Worm (Caenorhabditis elegans) whole organism, L2 larva: ENCODE data around the gene T07C12.10.

Source experiments
- C34F6.9 ChIP-seq: fragments of 150-350 bp; optimal IDR thresholded peaks from 2 replicates; lab custom pipeline; 2014; ENCODE audit warnings: missing biosample characterization, missing genetic modification characterization
- R02D3.7 ChIP-seq: fragments of 150-350 bp; optimal IDR thresholded peaks from 2 replicates; lab custom pipeline; 2014; ENCODE audit warnings: missing biosample characterization, missing genetic modification characterization
- Y55F3AM.14 ChIP-seq: fragments of 200-800 bp; sonication (Bioruptor generic); optimal IDR thresholded peaks from 2 replicates; lab custom pipeline; 2018; ENCODE audit warnings: mild to moderate bottlenecking, missing genetic modification characterization, missing compliant biosample characterization
- ZK546.5 ChIP-seq: sonication (generic microtip); optimal IDR thresholded peaks from 2 replicates; lab custom pipeline; 2017; ENCODE audit warnings: missing biosample characterization, missing genetic modification characterization
- alr-1 ChIP-seq: fragments of 150-350 bp; optimal IDR thresholded peaks from 2 replicates; lab custom pipeline; 2014; ENCODE audit warnings: missing biosample characterization, missing genetic modification characterization
- aly-2 ChIP-seq: fragments of 150-350 bp; optimal IDR thresholded peaks from 2 replicates; lab custom pipeline; 2014; ENCODE audit warnings: missing biosample characterization, missing genetic modification characterization
- ama-1 ChIP-seq: fragments of 150-350 bp; optimal IDR thresholded peaks from 2 replicates; lab custom pipeline; 2018; ENCODE audit warnings: inconsistent platforms
- blmp-1 ChIP-seq: sonication (generic microtip); optimal IDR thresholded peaks from 2 replicates; lab custom pipeline; 2017; ENCODE audit warnings: missing genetic modification characterization, mild to moderate bottlenecking, missing compliant biosample characterization, antibody characterized with exemption, moderate library complexity; ENCODE audit not compliant: insufficient read depth
- dmd-4 ChIP-seq: sonication (generic microtip); optimal IDR thresholded peaks from 2 replicates; lab custom pipeline; 2017; ENCODE audit warnings: missing biosample characterization, missing genetic modification characterization
- egl-27 ChIP-seq: sonication (generic microtip); optimal IDR thresholded peaks from 3 replicates; lab custom pipeline; 2017; ENCODE audit warnings: missing biosample characterization, missing genetic modification reagents, missing genetic modification characterization
- elt-1 ChIP-seq: fragments of 150-350 bp; optimal IDR thresholded peaks from 2 replicates; lab custom pipeline; 2014; ENCODE audit warnings: missing biosample characterization, missing genetic modification characterization
- elt-3 ChIP-seq: sonication (generic microtip); optimal IDR thresholded peaks from 2 replicates; lab custom pipeline; 2017; ENCODE audit warnings: missing biosample characterization, missing genetic modification characterization
- fos-1 ChIP-seq: fragments of 150-350 bp; optimal IDR thresholded peaks from 2 replicates; lab custom pipeline; 2014; ENCODE audit warnings: missing biosample characterization, missing genetic modification characterization
- gmeb-1 ChIP-seq: fragments of 150-350 bp; optimal IDR thresholded peaks from 2 replicates; lab custom pipeline; 2014; ENCODE audit warnings: missing biosample characterization, missing genetic modification characterization
- lin-11 ChIP-seq: fragments of 150-350 bp; sonication (generic microtip); optimal IDR thresholded peaks from 2 replicates; lab custom pipeline; 2014; ENCODE audit warnings: missing biosample characterization, missing genetic modification characterization, inconsistent platforms, mixed read lengths
- lin-13 ChIP-seq: fragments of 150-350 bp; optimal IDR thresholded peaks from 2 replicates; lab custom pipeline; 2014; ENCODE audit warnings: missing biosample characterization, missing genetic modification reagents, missing genetic modification characterization
- lsy-2 ChIP-seq, 2 experiments: fragments of 150-350 bp in 1 of 2; sonication (generic microtip) in 1 of 2; optimal IDR thresholded peaks; 2 replicates each; lab custom pipeline; 2014 to 2017; ENCODE audit warnings: missing biosample characterization in 2 of 2, missing genetic modification characterization in 2 of 2
- mdl-1 ChIP-seq, 2 experiments: fragments of 150-350 bp in 1 of 2; sonication (generic microtip) in 1 of 2; optimal IDR thresholded peaks; 2 replicates each; lab custom pipeline; 2017; ENCODE audit warnings: missing biosample characterization in 2 of 2, missing genetic modification characterization in 2 of 2
- nhr-10 ChIP-seq: sonication (generic microtip); optimal IDR thresholded peaks from 2 replicates; lab custom pipeline; 2017; ENCODE audit warnings: missing biosample characterization, missing genetic modification characterization
- nhr-12 ChIP-seq: fragments of 150-350 bp; optimal IDR thresholded peaks from 2 replicates; lab custom pipeline; 2014; ENCODE audit warnings: missing biosample characterization, missing genetic modification characterization
- nhr-129 ChIP-seq: fragments of 150-350 bp; optimal IDR thresholded peaks from 2 replicates; lab custom pipeline; 2014; ENCODE audit warnings: missing biosample characterization, missing genetic modification characterization
- nhr-21 ChIP-seq: fragments of 150-350 bp; optimal IDR thresholded peaks from 2 replicates; lab custom pipeline; 2014; ENCODE audit warnings: missing biosample characterization, missing genetic modification characterization
- nhr-25 ChIP-seq: fragments of 150-350 bp; sonication (generic microtip); optimal IDR thresholded peaks from 3 replicates; lab custom pipeline; 2014; ENCODE audit warnings: missing biosample characterization, missing genetic modification characterization
- nhr-6 ChIP-seq: fragments of 150-350 bp; optimal IDR thresholded peaks from 2 replicates; lab custom pipeline; 2014; ENCODE audit warnings: missing biosample characterization, missing genetic modification characterization
- peb-1 ChIP-seq: fragments of 150-350 bp; optimal IDR thresholded peaks from 2 replicates; lab custom pipeline; 2014; ENCODE audit warnings: missing biosample characterization, missing genetic modification characterization
- sem-4 ChIP-seq: fragments of 150-350 bp; optimal IDR thresholded peaks from 2 replicates; lab custom pipeline; 2014; ENCODE audit warnings: missing biosample characterization, missing genetic modification reagents, missing genetic modification characterization
- skn-1 ChIP-seq: sonication (generic microtip); optimal IDR thresholded peaks from 2 replicates; lab custom pipeline; 2017; ENCODE audit warnings: missing biosample characterization, missing genetic modification characterization
- sma-3 ChIP-seq: sonication (generic microtip); optimal IDR thresholded peaks from 2 replicates; lab custom pipeline; 2016; ENCODE audit warnings: missing genetic modification reagents, missing genetic modification characterization, missing compliant biosample characterization
- sma-9 ChIP-seq, 2 experiments: fragments of 150-350 bp in 1 of 2; sonication (generic microtip) in 1 of 2; optimal IDR thresholded peaks; 2 replicates each; lab custom pipeline; 2014 to 2016; ENCODE audit warnings: missing genetic modification characterization in 2 of 2, mild to moderate bottlenecking in 1 of 2, missing biosample characterization in 1 of 2, missing compliant biosample characterization in 1 of 2, missing genetic modification reagents in 1 of 2, moderate library complexity in 1 of 2
- snpc-4 ChIP-seq: fragments of 150-350 bp; optimal IDR thresholded peaks from 2 replicates; lab custom pipeline; 2014; ENCODE audit warnings: missing biosample characterization, missing genetic modification characterization
- unc-39 ChIP-seq: fragments of 150-350 bp; optimal IDR thresholded peaks from 2 replicates; lab custom pipeline; 2014; ENCODE audit warnings: missing biosample characterization, missing genetic modification characterization
- unc-55 ChIP-seq: fragments of 150-350 bp; sonication (generic microtip); optimal IDR thresholded peaks from 3 replicates; lab custom pipeline; 2014; ENCODE audit warnings: missing biosample characterization, missing genetic modification reagents, missing genetic modification characterization
- unc-62 ChIP-seq: fragments of 150-350 bp; optimal IDR thresholded peaks from 2 replicates; lab custom pipeline; 2014; ENCODE audit warnings: missing biosample characterization, missing genetic modification reagents, missing genetic modification characterization
- zag-1 ChIP-seq: fragments of 150-350 bp; optimal IDR thresholded peaks from 2 replicates; lab custom pipeline; 2014; ENCODE audit warnings: missing biosample characterization, missing genetic modification characterization

The T07C12.10 gene

DNA sequence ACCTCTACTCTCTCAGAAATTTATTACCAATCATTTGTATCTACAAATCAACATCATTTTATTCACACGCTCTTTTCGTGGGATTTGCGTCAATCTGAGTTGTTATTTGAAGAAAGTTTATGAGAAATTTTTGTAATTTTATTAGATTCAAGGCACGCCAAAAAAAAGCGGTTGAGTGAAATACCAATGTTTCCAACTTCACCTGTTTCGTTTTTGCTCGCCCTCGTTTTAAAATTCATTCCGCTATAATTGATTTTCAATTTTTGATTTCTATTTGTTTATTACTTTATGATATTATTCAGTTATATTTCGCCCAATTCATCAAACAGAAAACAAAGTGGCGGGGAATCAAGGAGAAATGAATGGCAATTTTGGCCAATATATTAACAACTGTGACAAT lies 40.5 kb upstream of the T07C12.10 start, which contains the start of gene K08H10.10:
Gene K08H10.10, plus strand, starts transcription at position 301 of the 400 bp plus-strand sequence.
- TF ChIP-seq elt-3 (tag; lab: Kevin White, UChicago) (no peak), unc-39 (no peak), sem-4 (tag; lab: Kevin White, UChicago) (no peak), gmeb-1 (tag; lab: Kevin White, UChicago) (no peak), nhr-25 (tag; lab: Kevin White, UChicago) (no peak), mdl-1 (tag; optimal IDR thresholded peaks at IDR 0.05; lab: Kevin White, UChicago) (no peak), nhr-10 (no peak), lsy-2 (tag; optimal IDR thresholded peaks at IDR 0.05; lab: Kevin White, UChicago) (no peak), zag-1 (no peak), alr-1 (no peak), elt-1 (tag; lab: Kevin White, UChicago) (no peak), snpc-4 (no peak), egl-27 (tag; lab: Kevin White, UChicago) (no peak), peb-1 (tag; lab: Kevin White, UChicago) (no peak), Y55F3AM.14 (GFP tag; lab: Kevin White, UChicago) (no peak), sma-3 (GFP tag; lab: Kevin White, UChicago) (no peak), C34F6.9 (tag; lab: Kevin White, UChicago) (no peak), sma-9 (GFP tag; optimal IDR thresholded peaks at IDR 0.05; lab: Kevin White, UChicago) (no peak), sma-9 (tag; optimal IDR thresholded peaks at IDR 0.05; lab: Kevin White, UChicago) (no peak), R02D3.7 (no peak), nhr-129 (tag; lab: Kevin White, UChicago) (no peak)

DNA sequence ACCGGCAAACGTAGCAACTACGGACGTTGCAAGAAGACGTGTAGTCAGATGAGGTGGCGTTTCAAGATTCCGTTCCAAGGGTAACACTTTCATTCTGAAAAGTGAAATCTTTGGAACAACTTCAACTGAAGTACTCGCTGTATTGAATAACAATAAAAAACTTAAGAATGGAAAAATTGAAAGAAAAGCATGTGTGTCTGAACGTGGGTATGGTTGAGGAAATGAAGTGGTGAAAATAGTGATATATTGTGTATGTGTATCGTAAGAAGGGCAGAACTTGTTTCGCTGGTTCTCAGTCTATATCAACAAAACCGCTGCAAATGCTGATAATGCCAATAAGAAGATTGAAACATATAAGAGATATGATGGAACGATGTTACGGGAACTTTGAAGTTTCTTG lies 35.5 kb upstream of the T07C12.10 start, which contains the start of gene K08H10.6:
Gene K08H10.6, minus strand, starts transcription at position 101 of the 400 bp plus-strand sequence.
- TF ChIP-seq nhr-21 (tag; lab: Kevin White, UChicago) (no peak), dmd-4 (no peak), ZK546.5 (no peak), blmp-1 (tag; lab: Kevin White, UChicago) (no peak), gmeb-1 (tag; lab: Kevin White, UChicago) (no peak), elt-3 (tag; lab: Kevin White, UChicago) (no peak), skn-1 (tag; lab: Kevin White, UChicago) (no peak), ama-1 (lab: Kevin White, UChicago) (no peak), elt-1 (tag; lab: Kevin White, UChicago) (no peak), lin-13 (no peak), unc-62 (no peak), lin-11 (tag; lab: Kevin White, UChicago) (no peak), fos-1 (tag; lab: Kevin White, UChicago) (no peak)

DNA sequence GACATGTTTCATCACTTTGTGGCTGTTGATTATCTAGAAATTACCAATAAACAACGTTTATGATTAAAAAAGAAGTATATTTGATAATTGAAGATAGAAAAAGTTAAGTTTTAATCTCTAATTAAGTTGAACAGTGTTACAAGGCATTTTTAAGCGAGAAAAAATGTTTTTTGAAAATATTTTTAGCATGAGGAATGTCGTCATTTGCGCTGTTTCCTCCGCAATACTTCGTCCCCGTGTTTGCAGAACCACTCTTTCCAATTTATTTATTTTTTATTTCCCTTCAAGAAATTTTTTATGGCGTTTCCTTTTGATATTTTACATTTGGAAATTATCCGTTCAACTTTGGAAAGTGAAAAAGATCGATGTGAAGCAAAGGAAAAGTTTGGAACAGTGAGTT lies 31.3 kb upstream of the T07C12.10 start, which contains the start of the genes rde-1 and trpp-6:
Gene rde-1, minus strand, starts transcription at position 33 of the 400 bp plus-strand sequence.
Gene trpp-6, plus strand, starts transcription at position 286 of the 400 bp plus-strand sequence.
- TF ChIP-seq ama-1 (lab: Kevin White, UChicago) (no peak), nhr-6 (no peak), gmeb-1 (tag; lab: Kevin White, UChicago) (peak; percentile 15), C34F6.9 (tag; lab: Kevin White, UChicago) (peak; percentile 35), elt-1 (tag; lab: Kevin White, UChicago) (no peak), R02D3.7 (no peak), unc-55 (GFP tag; lab: Kevin White, UChicago) (peak; percentile 55)
- TF ChIP-seq, all 48 proteins: peak for 3

DNA sequence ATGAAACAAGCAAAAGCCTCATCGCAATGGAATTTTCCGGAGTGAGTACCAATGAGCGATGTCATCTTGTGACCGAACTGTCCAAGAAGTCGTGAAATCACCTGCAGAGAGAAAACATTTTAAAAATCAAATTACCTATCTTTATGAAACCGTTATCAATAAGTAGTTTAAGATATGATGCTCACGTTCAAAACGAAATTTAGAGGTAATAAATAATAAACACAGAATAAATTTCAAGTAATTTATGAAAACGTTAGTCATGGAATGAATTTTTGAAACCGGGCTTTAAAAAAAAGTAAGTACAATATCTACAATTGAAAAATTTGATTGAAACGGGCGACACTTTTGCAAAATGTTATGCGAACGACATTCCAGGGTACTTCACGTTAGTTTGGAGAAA lies 27.4 kb upstream of the T07C12.10 start, which contains the start of gene C27H6.8:
Gene C27H6.8, minus strand, starts transcription at position 101 of the 400 bp plus-strand sequence.
- TF ChIP-seq elt-3 (tag; lab: Kevin White, UChicago) (no peak), aly-2 (tag; lab: Kevin White, UChicago) (no peak), nhr-12 (tag; lab: Kevin White, UChicago) (no peak), sma-9 (GFP tag; optimal IDR thresholded peaks at IDR 0.05; lab: Kevin White, UChicago) (no peak), sma-9 (tag; optimal IDR thresholded peaks at IDR 0.05; lab: Kevin White, UChicago) (no peak), R02D3.7 (no peak), lin-13 (no peak)

DNA sequence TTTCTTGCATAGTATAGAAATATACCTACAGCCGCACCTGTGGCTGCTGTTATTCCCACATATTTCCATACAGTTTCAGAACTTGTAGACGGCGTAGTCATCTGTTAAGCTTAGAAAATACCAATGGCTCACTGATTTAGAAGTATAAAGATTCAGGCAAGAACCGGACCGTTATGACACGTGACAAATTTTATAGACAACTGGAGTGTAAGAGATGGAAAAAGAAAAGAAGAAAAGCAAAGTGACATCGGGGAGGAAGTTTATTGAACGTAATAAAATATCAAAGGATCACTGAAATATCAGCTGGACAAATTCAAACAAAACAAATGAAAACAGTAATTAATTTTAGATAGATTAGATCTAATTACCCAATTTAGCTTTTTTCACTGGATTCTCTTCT lies 25.9 kb upstream of the T07C12.10 start, which contains the start of gene rmd-2:
Gene rmd-2, minus strand, starts transcription at position 101 of the 400 bp plus-strand sequence.
- TF ChIP-seq nhr-25 (tag; lab: Kevin White, UChicago) (no peak), nhr-129 (tag; lab: Kevin White, UChicago) (peak; percentile 1)
